Worm (Caenorhabditis elegans): ENCODE data around the gene famh-161.
"Not testable (repeated sequence)": the region's sequence is repeated elsewhere in the genome, so short reads cannot be mapped to it uniquely, and the experiment has no call there.

famh-161 gene

DNA sequence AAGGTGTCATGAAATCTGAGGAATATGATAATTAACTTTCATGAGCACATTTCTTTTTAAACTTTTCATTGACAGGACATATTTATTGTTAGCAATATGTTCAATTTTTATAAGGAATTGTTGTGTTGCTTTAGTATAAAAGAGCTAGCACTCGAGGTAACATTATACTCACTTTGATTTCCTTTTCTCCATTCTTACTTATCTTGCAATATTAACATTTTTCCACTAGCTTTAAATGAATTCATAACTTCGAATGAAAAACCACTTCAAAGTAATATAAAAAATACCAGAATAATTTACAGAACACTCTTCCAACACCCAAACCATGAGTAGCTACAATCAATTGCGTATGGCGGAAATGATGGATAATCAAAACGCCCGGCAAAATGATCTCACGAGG lies 39.4 kb upstream of the famh-161 start, which contains the start of gene F26F2.5:
TSS of gene F26F2.5 (plus strand) at position 301 of the 400 bp plus-strand sequence.
- TF ChIP-seq pax-1 (tag; optimal IDR thresholded peaks at IDR 0.05) (no peak), ahr-1 (tag; optimal IDR thresholded peaks at IDR 0.05) (no peak), hlh-8 (tag; optimal IDR thresholded peaks at IDR 0.05) (no peak), ceh-45 (GFP tag; IDR thresholded peaks at IDR 0.05) (no peak), C08G9.2 (tag; optimal IDR thresholded peaks at IDR 0.05) (no peak), elt-2 (tag; optimal IDR thresholded peaks at IDR 0.05) (no peak), madf-2 (tag; optimal IDR thresholded peaks at IDR 0.05) (no peak), eyg-1 (tag; optimal IDR thresholded peaks at IDR 0.05) (no peak), sdc-2 (tag; optimal IDR thresholded peaks at IDR 0.05) (no peak)

- not testable (repeated sequence) for TF ChIP-seq npax-4 (tag; optimal IDR thresholded peaks at IDR 0.05); mec-3 (tag; optimal IDR thresholded peaks at IDR 0.05; ENCODE audit: borderline replicate concordance); fkh-6 (tag; optimal IDR thresholded peaks at IDR 0.05)
These were observed 35.0 kb upstream of the famh-161 start, which contains the start of gene F26F2.4 for ce11 chrV:20568995-20569394. Gene F26F2.4 (plus strand): TSS chrV:20569295.

- TF ChIP-seq pax-1 (tag; optimal IDR thresholded peaks at IDR 0.05): no peak
- TF ChIP-seq Y22D7AL.16 (tag; optimal IDR thresholded peaks at IDR 0.05): no peak
- no peak for TF ChIP-seq ceh-30 (tag; optimal IDR thresholded peaks at IDR 0.05)
- no peak for TF ChIP-seq pag-3 (tag; optimal IDR thresholded peaks at IDR 0.05; ENCODE audit: borderline replicate concordance)
- no peak for TF ChIP-seq K09A11.1 (tag; optimal IDR thresholded peaks at IDR 0.05; ENCODE audit: insufficient read depth)
- no peak for TF ChIP-seq ahr-1 (tag; optimal IDR thresholded peaks at IDR 0.05)
- TF ChIP-seq pha-4 (tag; optimal IDR thresholded peaks at IDR 0.05): no peak
- no peak for TF ChIP-seq sox-4 (tag; optimal IDR thresholded peaks at IDR 0.05)
- no peak for TF ChIP-seq nhr-11 (tag; optimal IDR thresholded peaks at IDR 0.05)
- no peak for TF ChIP-seq ceh-31 (tag; optimal IDR thresholded peaks at IDR 0.05)
- no peak for TF ChIP-seq unc-3 (GFP tag; conservative IDR thresholded peaks at IDR 0.05)
- no peak for TF ChIP-seq unc-3 (tag; optimal IDR thresholded peaks at IDR 0.05)
- TF ChIP-seq C38D4.7 (GFP tag; optimal IDR thresholded peaks at IDR 0.05): no peak
- TF ChIP-seq pros-1 (tag; optimal IDR thresholded peaks at IDR 0.05): no peak
- no peak for TF ChIP-seq hlh-8 (tag; optimal IDR thresholded peaks at IDR 0.05)
- TF ChIP-seq che-1 (tag; optimal IDR thresholded peaks at IDR 0.05): no peak
- TF ChIP-seq pha-2 (tag; optimal IDR thresholded peaks at IDR 0.05): no peak
- no peak for TF ChIP-seq pat-9 (tag; optimal IDR thresholded peaks at IDR 0.05)
- no peak for TF ChIP-seq fax-1 (tag; optimal IDR thresholded peaks at IDR 0.05)
- no peak for TF ChIP-seq hlh-6 (tag; optimal IDR thresholded peaks at IDR 0.05)
These were observed 32.5 kb upstream of the famh-161 start, which contains the start of gene F26F2.3 for ce11 chrV:20566454-20566853. Gene F26F2.3 (minus strand): TSS chrV:20566554.

ce11 chrV:20564054-20564453 lies 30.1 kb upstream of the famh-161 start, which contains the start of gene F26F2.13:
Gene F26F2.13 (plus strand): TSS chrV:20564354.
- TF ChIP-seq elt-2, odd-2, rnt-1 (tag; optimal IDR thresholded peaks at IDR 0.05): not testable (repeated sequence)

DNA sequence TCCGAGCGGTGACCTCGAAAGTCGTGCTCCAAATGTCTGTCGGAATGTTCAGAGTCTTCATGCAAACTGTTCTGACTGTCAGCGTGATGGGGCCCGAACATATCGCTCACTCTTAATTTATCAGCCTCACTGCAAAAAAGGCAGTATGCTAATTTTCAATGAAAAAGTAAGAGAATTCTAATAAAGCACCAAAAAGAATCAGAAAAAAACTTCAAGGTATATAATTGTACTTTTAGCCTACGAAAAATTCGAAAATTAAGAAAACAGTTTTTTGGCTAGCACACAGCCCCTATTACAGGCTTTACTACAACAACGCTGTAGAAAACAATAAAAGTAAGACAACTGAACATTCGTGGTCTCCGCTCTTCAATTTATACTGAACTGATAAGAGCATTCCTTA lies 27.8 kb upstream of the famh-161 start, which contains the start of gene F26F2.1:
TSS of gene F26F2.1 (minus strand) at position 101 of the 400 bp plus-strand sequence.
- no peak for TF ChIP-seq nfya-1 (tag; optimal IDR thresholded peaks at IDR 0.05)
- no peak for TF ChIP-seq ama-1 (optimal IDR thresholded peaks at IDR 0.05)
- no peak for TF ChIP-seq ceh-9 (tag; optimal IDR thresholded peaks at IDR 0.05)
- no peak for TF ChIP-seq npax-4 (tag; optimal IDR thresholded peaks at IDR 0.05)
- no peak for TF ChIP-seq K09A11.1 (tag; optimal IDR thresholded peaks at IDR 0.05; ENCODE audit: insufficient read depth)
- no peak for TF ChIP-seq sox-2 (GFP tag; IDR thresholded peaks at IDR 0.05)
- no peak for TF ChIP-seq nhr-11 (tag; optimal IDR thresholded peaks at IDR 0.05)
- no peak for TF ChIP-seq pag-3 (tag; optimal IDR thresholded peaks at IDR 0.05; ENCODE audit: borderline replicate concordance)
- TF ChIP-seq pha-4 (tag; optimal IDR thresholded peaks at IDR 0.05): no peak
- no peak for TF ChIP-seq che-1 (tag; optimal IDR thresholded peaks at IDR 0.05)
- TF ChIP-seq odd-2 (tag; optimal IDR thresholded peaks at IDR 0.05): no peak
- TF ChIP-seq C38D4.7 (GFP tag; optimal IDR thresholded peaks at IDR 0.05): no peak
- TF ChIP-seq C08G9.2 (tag; optimal IDR thresholded peaks at IDR 0.05): no peak
- TF ChIP-seq ceh-2 (tag; optimal IDR thresholded peaks at IDR 0.05): no peak

Measured in whole organism, late embryonic.